Worm (Caenorhabditis elegans) whole organism, young adult: Measurements from ENCODE around the gene hcp-3.

ENCODE experiments used
- B0336.3 ChIP-seq: fragments of 200-800 bp; sonication (Bioruptor generic); IDR thresholded peaks from 2 replicates; pipeline ENCODE4 v1.3.6; 2022; ENCODE audit warnings: missing genetic modification characterization, missing compliant biosample characterization
- D2030.7 ChIP-seq: fragments of 200-800 bp; sonication (Bioruptor generic); IDR thresholded peaks from 2 replicates; pipeline ENCODE4 v1.3.6; 2022; ENCODE audit warnings: missing genetic modification reagents, missing genetic modification characterization, missing compliant biosample characterization
- F10E7.11 ChIP-seq: sonication (generic microtip); optimal IDR thresholded peaks from 2 replicates; lab custom pipeline; 2017; ENCODE audit warnings: mild to moderate bottlenecking, missing genetic modification characterization, moderate library complexity, missing compliant biosample characterization
- F22D6.2 ChIP-seq: sonication (generic microtip); optimal IDR thresholded peaks from 2 replicates; lab custom pipeline; 2016; ENCODE audit warnings: mild to moderate bottlenecking, missing genetic modification characterization, missing compliant biosample characterization
- F33H1.4 ChIP-seq: fragments of 200-800 bp; sonication (Bioruptor generic); IDR thresholded peaks from 2 replicates; pipeline ENCODE4 v1.3.6; 2022; ENCODE audit warnings: missing genetic modification reagents, missing genetic modification characterization, missing compliant biosample characterization
- F37B4.10 ChIP-seq: fragments of 200-800 bp; sonication (Bioruptor generic); IDR thresholded peaks from 2 replicates; pipeline ENCODE4 v1.3.6; 2022; ENCODE audit warnings: missing genetic modification characterization, missing compliant biosample characterization
- F39B2.1 ChIP-seq: fragments of 200-800 bp; sonication (Bioruptor generic); IDR thresholded peaks from 2 replicates; pipeline ENCODE4 v1.3.6; 2022; ENCODE audit warnings: missing genetic modification reagents, missing genetic modification characterization, missing compliant biosample characterization
- F55B11.4 ChIP-seq: sonication (generic microtip); optimal IDR thresholded peaks from 2 replicates; lab custom pipeline; 2016; ENCODE audit warnings: missing compliant biosample characterization, missing genetic modification characterization, borderline replicate concordance; ENCODE audit not compliant: insufficient read depth
- F57C9.4 ChIP-seq: sonication (generic microtip); optimal IDR thresholded peaks from 2 replicates; lab custom pipeline; 2017; ENCODE audit warnings: mild to moderate bottlenecking, missing genetic modification characterization, missing compliant biosample characterization
- K12H6.12 ChIP-seq: fragments of 200-800 bp; sonication (Bioruptor generic); optimal IDR thresholded peaks from 2 replicates; lab custom pipeline; 2018; ENCODE audit warnings: mild to moderate bottlenecking, missing genetic modification characterization, missing compliant biosample characterization
- T07F8.4 ChIP-seq: sonication (generic microtip); optimal IDR thresholded peaks from 2 replicates; lab custom pipeline; 2016; ENCODE audit warnings: mild to moderate bottlenecking, missing genetic modification characterization, moderate library complexity, missing compliant biosample characterization
- ama-1 ChIP-seq, 3 experiments: fragments of 150-350 bp in 1 of 3; sonication (generic microtip) in 2 of 3; optimal IDR thresholded peaks; 2 replicates each; lab custom pipeline; 2014 to 2018; ENCODE audit warnings: missing biosample characterization in 2 of 3, missing genetic modification characterization in 2 of 3, missing genetic modification reagents in 2 of 3
- aptf-3 ChIP-seq: fragments of 200-800 bp; sonication (Bioruptor generic); IDR thresholded peaks from 2 replicates; pipeline ENCODE4 v1.3.6; 2022; ENCODE audit warnings: missing genetic modification characterization, missing compliant biosample characterization
- attf-5 ChIP-seq: fragments of 200-800 bp; sonication (Bioruptor generic); optimal IDR thresholded peaks from 2 replicates; lab custom pipeline; 2018; ENCODE audit warnings: mild to moderate bottlenecking, missing genetic modification characterization, missing compliant biosample characterization
- attf-6 ChIP-seq: fragments of 200-800 bp; sonication (Bioruptor generic); IDR thresholded peaks from 2 replicates; pipeline ENCODE4 v1.3.6; 2022; ENCODE audit warnings: missing genetic modification reagents, missing genetic modification characterization, missing compliant biosample characterization
- ccch-3 ChIP-seq: fragments of 200-800 bp; sonication (Bioruptor generic); optimal IDR thresholded peaks from 2 replicates; lab custom pipeline; 2018; ENCODE audit warnings: mild to moderate bottlenecking, missing genetic modification characterization, missing compliant biosample characterization
- cebp-1 ChIP-seq, 2 experiments: fragments of 200-800 bp in 1 of 2; sonication (Bioruptor generic) in 1 of 2; sonication (generic microtip) in 1 of 2; IDR thresholded peaks in 1 of 2; optimal IDR thresholded peaks in 1 of 2; 2 replicates each; pipeline versions ENCODE4 v1.3.6 to Lab custom; 2017 to 2022; ENCODE audit warnings: missing compliant biosample characterization in 2 of 2, missing genetic modification characterization in 2 of 2, mild to moderate bottlenecking in 1 of 2, missing genetic modification reagents in 1 of 2, moderate library complexity in 1 of 2
- cebp-2 ChIP-seq: fragments of 200-800 bp; sonication (Bioruptor generic); IDR thresholded peaks from 2 replicates; pipeline ENCODE4 v1.3.6; 2022; ENCODE audit warnings: missing genetic modification characterization, missing compliant biosample characterization
- ceh-40 ChIP-seq: fragments of 200-800 bp; sonication (Bioruptor generic); IDR thresholded peaks from 2 replicates; pipeline ENCODE4 v1.3.6; 2022; ENCODE audit warnings: missing genetic modification characterization, missing compliant biosample characterization
- ceh-79 ChIP-seq: sonication (generic microtip); optimal IDR thresholded peaks from 2 replicates; lab custom pipeline; 2017; ENCODE audit warnings: mild to moderate bottlenecking, missing genetic modification characterization, missing compliant biosample characterization
- ceh-91 ChIP-seq: fragments of 200-800 bp; sonication (Bioruptor generic); IDR thresholded peaks from 2 replicates; pipeline ENCODE4 v1.3.6; 2022; ENCODE audit warnings: missing genetic modification reagents, missing genetic modification characterization, missing compliant biosample characterization
- egl-44 ChIP-seq: fragments of 200-800 bp; sonication (Bioruptor generic); IDR thresholded peaks from 2 replicates; pipeline ENCODE4 v1.3.6; 2022; ENCODE audit warnings: missing genetic modification reagents, missing genetic modification characterization, missing compliant biosample characterization
- ekl-4 ChIP-seq: fragments of 200-800 bp; sonication (Bioruptor generic); IDR thresholded peaks from 2 replicates; pipeline ENCODE4 v1.3.6; 2022; ENCODE audit warnings: missing genetic modification reagents, missing genetic modification characterization, missing compliant biosample characterization
- him-1 ChIP-seq: sonication (generic microtip); optimal IDR thresholded peaks from 2 replicates; lab custom pipeline; 2016; ENCODE audit warnings: missing genotype, missing genetic modification reagents, missing genetic modification characterization, missing compliant biosample characterization
- hmg-1.2 ChIP-seq: fragments of 200-800 bp; sonication (Bioruptor generic); IDR thresholded peaks from 2 replicates; pipeline ENCODE4 v1.3.6; 2022; ENCODE audit warnings: missing genetic modification reagents, missing genetic modification characterization, missing compliant biosample characterization
- hrde-1 ChIP-seq: sonication (generic microtip); optimal IDR thresholded peaks from 2 replicates; lab custom pipeline; 2016; ENCODE audit warnings: missing genetic modification characterization, mild to moderate bottlenecking, missing compliant biosample characterization, moderate library complexity, missing genotype, missing genetic modification reagents, borderline replicate concordance
- lin-35 ChIP-seq, 3 experiments: fragments of 150-350 bp in 2 of 3; sonication (generic microtip) in 1 of 3; optimal IDR thresholded peaks; 2 replicates each; lab custom pipeline; 2014 to 2018; ENCODE audit warnings: missing biosample characterization in 3 of 3, missing genetic modification characterization in 3 of 3, missing genetic modification reagents in 3 of 3
- lin-40 ChIP-seq: sonication (generic microtip); optimal IDR thresholded peaks from 2 replicates; lab custom pipeline; 2016; ENCODE audit warnings: missing genetic modification characterization, mild to moderate bottlenecking, missing compliant biosample characterization, missing genotype, missing genetic modification reagents
- madf-3 ChIP-seq: fragments of 200-800 bp; sonication (Bioruptor generic); IDR thresholded peaks from 2 replicates; pipeline ENCODE4 v1.3.6; 2022; ENCODE audit warnings: missing genetic modification reagents, missing genetic modification characterization, missing compliant biosample characterization
- madf-6 ChIP-seq: fragments of 200-800 bp; sonication (Bioruptor generic); IDR thresholded peaks from 2 replicates; pipeline ENCODE4 v1.3.6; 2022; ENCODE audit warnings: missing genetic modification reagents, missing genetic modification characterization, missing compliant biosample characterization
- mcd-1 ChIP-seq: fragments of 200-800 bp; sonication (Bioruptor generic); IDR thresholded peaks from 2 replicates; pipeline ENCODE4 v1.3.6; 2022; ENCODE audit warnings: missing genetic modification reagents, missing genetic modification characterization, missing compliant biosample characterization
- nfya-1 ChIP-seq: sonication (generic microtip); optimal IDR thresholded peaks from 2 replicates; lab custom pipeline; 2017; ENCODE audit warnings: antibody characterized with exemption, missing compliant biosample characterization, missing genetic modification characterization, borderline replicate concordance; ENCODE audit not compliant: insufficient read depth
- nhr-27 ChIP-seq: fragments of 200-800 bp; sonication (Bioruptor generic); optimal IDR thresholded peaks from 2 replicates; lab custom pipeline; 2018; ENCODE audit warnings: mild to moderate bottlenecking, missing genetic modification characterization, moderate library complexity, missing compliant biosample characterization
- rcor-1 ChIP-seq: fragments of 200-800 bp; sonication (Bioruptor generic); IDR thresholded peaks from 2 replicates; pipeline ENCODE4 v1.3.6; 2022; ENCODE audit warnings: missing genetic modification reagents, missing genetic modification characterization, missing compliant biosample characterization
- repo-1 ChIP-seq: sonication (generic microtip); optimal IDR thresholded peaks from 2 replicates; lab custom pipeline; 2017; ENCODE audit warnings: mild to moderate bottlenecking, missing genetic modification characterization, missing compliant biosample characterization
- snpc-1.1 ChIP-seq: sonication (generic microtip); optimal IDR thresholded peaks from 2 replicates; lab custom pipeline; 2017; ENCODE audit warnings: missing genetic modification characterization, mild to moderate bottlenecking, missing compliant biosample characterization, antibody characterized with exemption, moderate library complexity, missing genotype, missing genetic modification reagents; ENCODE audit not compliant: insufficient read depth
- snpc-1.3 ChIP-seq: sonication (generic microtip); optimal IDR thresholded peaks from 2 replicates; lab custom pipeline; 2017; ENCODE audit warnings: missing genetic modification characterization, mild to moderate bottlenecking, missing compliant biosample characterization, antibody characterized with exemption, moderate library complexity, missing genotype, missing genetic modification reagents; ENCODE audit not compliant: insufficient read depth
- somi-1 ChIP-seq: fragments of 200-800 bp; sonication (Bioruptor generic); optimal IDR thresholded peaks from 2 replicates; lab custom pipeline; 2018; ENCODE audit warnings: mild to moderate bottlenecking, missing genetic modification characterization, missing compliant biosample characterization
- tbp1 ChIP-seq: fragments of 200-800 bp; sonication (Bioruptor generic); optimal IDR thresholded peaks from 2 replicates; lab custom pipeline; 2018; ENCODE audit warnings: mild to moderate bottlenecking, missing genetic modification characterization, missing compliant biosample characterization
- xnd-1 ChIP-seq: sonication (generic microtip); optimal IDR thresholded peaks from 2 replicates; lab custom pipeline; 2016; ENCODE audit warnings: missing genotype, missing genetic modification reagents, missing genetic modification characterization, missing compliant biosample characterization
- zfh-2 ChIP-seq: fragments of 200-800 bp; sonication (Bioruptor generic); conservative IDR thresholded peaks from 2 replicates; pipeline ENCODE4 v1.3.6; 2022; ENCODE audit warnings: missing genetic modification reagents, missing genetic modification characterization, missing compliant biosample characterization
- zim-3 ChIP-seq: sonication (generic microtip); optimal IDR thresholded peaks from 2 replicates; lab custom pipeline; 2017; ENCODE audit warnings: mild to moderate bottlenecking, missing genetic modification characterization, moderate library complexity, missing compliant biosample characterization
- ztf-18 ChIP-seq: sonication (generic microtip); optimal IDR thresholded peaks from 2 replicates; lab custom pipeline; 2016; ENCODE audit warnings: missing genotype, mild to moderate bottlenecking, missing genetic modification characterization, missing compliant biosample characterization
- ztf-22 ChIP-seq: fragments of 200-800 bp; sonication (Bioruptor generic); optimal IDR thresholded peaks from 2 replicates; lab custom pipeline; 2018; ENCODE audit warnings: mild to moderate bottlenecking, missing genetic modification characterization, moderate library complexity, missing compliant biosample characterization

hcp-3 gene

ce11 chrIII:9631117-9631655 is 14.9 kb upstream of the hcp-3 start, which contains the start of gene ubc-7 (continued):
- TF ChIP-seq madf-6 (GFP tag; lab: Robert Waterston, UW) (peak; percentile 96), lin-35 (GFP tag; optimal IDR thresholded peaks at IDR 0.05; lab: Kevin White, UChicago) (peak; percentile 50 to 91 (median 79)), B0336.3 (GFP tag; lab: Robert Waterston, UW) (peak; percentile 42; the same call in 1 of the 2 replicates), ekl-4 (GFP tag; lab: Robert Waterston, UW) (peak; percentile 76), F39B2.1 (no peak), snpc-1.1 (tag; lab: Kevin White, UChicago) (peak; percentile 58), lin-40 (tag; lab: Kevin White, UChicago) (peak; percentile 52), hmg-1.2 (GFP tag; lab: Robert Waterston, UW) (peak; percentile 48), ztf-22 (GFP tag; lab: Kevin White, UChicago) (no peak), snpc-1.3 (tag; lab: Kevin White, UChicago) (peak; percentile 22), F33H1.4 (GFP tag; lab: Robert Waterston, UW) (peak; percentile 97), madf-3 (GFP tag; lab: Robert Waterston, UW) (peak; percentile 30; the same call in 1 of the 2 replicates), ceh-40 (GFP tag; lab: Robert Waterston, UW) (no peak), hrde-1 (no peak), cebp-1 (GFP tag; IDR thresholded peaks at IDR 0.05; lab: Robert Waterston, UW) (no peak), cebp-1 (tag; optimal IDR thresholded peaks at IDR 0.05; lab: Kevin White, UChicago) (peak; percentile 71), T07F8.4 (tag; lab: Kevin White, UChicago) (no peak), tbp1 (GFP tag; lab: Kevin White, UChicago) (peak; percentile 56), D2030.7 (GFP tag; lab: Robert Waterston, UW) (peak; percentile 77; the same call in 1 of the 2 replicates), mcd-1 (GFP tag; lab: Robert Waterston, UW) (peak; percentile 80), F10E7.11 (tag; lab: Kevin White, UChicago) (no peak), nhr-27 (tag; lab: Kevin White, UChicago) (no peak), attf-5 (GFP tag; lab: Kevin White, UChicago) (peak; percentile 72), xnd-1 (tag; lab: Kevin White, UChicago) (peak; percentile 79), rcor-1 (GFP tag; lab: Robert Waterston, UW) (peak; percentile 70), nfya-1 (no peak), ama-1 (optimal IDR thresholded peaks at IDR 0.05; lab: Kevin White, UChicago) (peak; percentile 51), ama-1 (GFP tag; optimal IDR thresholded peaks at IDR 0.05; lab: Kevin White, UChicago) (no peak), ztf-18 (peak; percentile 48)

- peak; percentile 2 for TF ChIP-seq F57C9.4 (tag; lab: Kevin White, UChicago)
- TF ChIP-seq madf-3 (GFP tag; lab: Robert Waterston, UW), result peak; percentile 73; the same call in 1 of the 2 replicates
- TF ChIP-seq F39B2.1, result no peak
- TF ChIP-seq ceh-79 (tag; lab: Kevin White, UChicago), result peak; percentile 85
- TF ChIP-seq repo-1, result peak; percentile 89
- no peak for TF ChIP-seq ccch-3 (GFP tag; lab: Kevin White, UChicago)
- no peak for TF ChIP-seq ceh-40 (GFP tag; lab: Robert Waterston, UW)
- TF ChIP-seq F55B11.4 (tag; lab: Kevin White, UChicago), result no peak
- TF ChIP-seq aptf-3 (GFP tag; lab: Robert Waterston, UW), result no peak
- no peak for TF ChIP-seq nfya-1
- peak; percentile 61 for TF ChIP-seq somi-1 (GFP tag; lab: Kevin White, UChicago)
- TF ChIP-seq zfh-2, result no peak
- peak; percentile 60 for TF ChIP-seq attf-6 (GFP tag; lab: Robert Waterston, UW)
- TF ChIP-seq cebp-2 (GFP tag; lab: Robert Waterston, UW), result no peak
- TF ChIP-seq cebp-1 (GFP tag; IDR thresholded peaks at IDR 0.05; lab: Robert Waterston, UW), result 0 out of 2 replicates have a peak, but pooled peaks have one; percentile 51
- peak; percentile 83 for TF ChIP-seq cebp-1 (tag; optimal IDR thresholded peaks at IDR 0.05; lab: Kevin White, UChicago)
- TF ChIP-seq egl-44 (GFP tag; lab: Robert Waterston, UW), result peak; percentile 83
- peak; percentile 38 for TF ChIP-seq F22D6.2
- TF ChIP-seq zim-3, result peak; percentile 42
- TF ChIP-seq F33H1.4 (GFP tag; lab: Robert Waterston, UW), result peak; percentile 66
- no peak for TF ChIP-seq ceh-91 (GFP tag; lab: Robert Waterston, UW)
- peak; percentile 58 for TF ChIP-seq xnd-1 (tag; lab: Kevin White, UChicago)
- TF ChIP-seq F37B4.10 (GFP tag; lab: Robert Waterston, UW), result no peak
- peak; percentile 82 for TF ChIP-seq ekl-4 (GFP tag; lab: Robert Waterston, UW)
- peak; percentile 25 for TF ChIP-seq K12H6.12 (tag; lab: Kevin White, UChicago)
- TF ChIP-seq him-1 (tag; lab: Kevin White, UChicago), result peak; percentile 6
Measured at ce11 chrIII:9629855-9630254, 13.6 kb upstream of the hcp-3 start, which contains the start of gene rpac-19. rpac-19 (minus strand) TSS chrIII:9629885.
